Worm (Caenorhabditis elegans): ENCODE measurements around the gene frm-7.

Gene frm-7

ce11 chrV:12299244-12299766 is 3.0 kb upstream of the frm-7 start:
- no peak for TF ChIP-seq pax-1 (tag; optimal IDR thresholded peaks at IDR 0.05)

ce11 chrV:12300166-12300565 is 2.1 kb upstream of the frm-7 start:
- no peak for TF ChIP-seq C38D4.7 (GFP tag; optimal IDR thresholded peaks at IDR 0.05)
- no peak for TF ChIP-seq pat-9 (tag; optimal IDR thresholded peaks at IDR 0.05)
- no peak for TF ChIP-seq ztf-16 (tag; optimal IDR thresholded peaks at IDR 0.05)
- TF ChIP-seq K09A11.1 (tag; optimal IDR thresholded peaks at IDR 0.05; ENCODE audit: insufficient read depth) = no peak
- no peak for TF ChIP-seq sox-2 (GFP tag; IDR thresholded peaks at IDR 0.05)
- TF ChIP-seq unc-55 (GFP tag; optimal IDR thresholded peaks at IDR 0.05) = no peak
- peak; percentile 55 for TF ChIP-seq nfya-1 (tag; optimal IDR thresholded peaks at IDR 0.05)
- TF ChIP-seq ceh-22 (tag; optimal IDR thresholded peaks at IDR 0.05) = no peak
- TF ChIP-seq T23F11.4 (GFP tag; optimal IDR thresholded peaks at IDR 0.05) = no peak
- TF ChIP-seq ceh-34 (tag; optimal IDR thresholded peaks at IDR 0.05) = no peak
- peak; percentile 68 for TF ChIP-seq hlh-30 (tag; optimal IDR thresholded peaks at IDR 0.05; ENCODE audit: insufficient read depth)
- no peak for TF ChIP-seq ttx-3 (tag; optimal IDR thresholded peaks at IDR 0.05)
- no peak for TF ChIP-seq F13H6.1 (tag; optimal IDR thresholded peaks at IDR 0.05)
- peak; percentile 23 for TF ChIP-seq elt-2 (tag; optimal IDR thresholded peaks at IDR 0.05)
- TF ChIP-seq sox-4 (tag; optimal IDR thresholded peaks at IDR 0.05) = no peak
- TF ChIP-seq ceh-30 (tag; optimal IDR thresholded peaks at IDR 0.05) = peak; percentile 19

DNA sequence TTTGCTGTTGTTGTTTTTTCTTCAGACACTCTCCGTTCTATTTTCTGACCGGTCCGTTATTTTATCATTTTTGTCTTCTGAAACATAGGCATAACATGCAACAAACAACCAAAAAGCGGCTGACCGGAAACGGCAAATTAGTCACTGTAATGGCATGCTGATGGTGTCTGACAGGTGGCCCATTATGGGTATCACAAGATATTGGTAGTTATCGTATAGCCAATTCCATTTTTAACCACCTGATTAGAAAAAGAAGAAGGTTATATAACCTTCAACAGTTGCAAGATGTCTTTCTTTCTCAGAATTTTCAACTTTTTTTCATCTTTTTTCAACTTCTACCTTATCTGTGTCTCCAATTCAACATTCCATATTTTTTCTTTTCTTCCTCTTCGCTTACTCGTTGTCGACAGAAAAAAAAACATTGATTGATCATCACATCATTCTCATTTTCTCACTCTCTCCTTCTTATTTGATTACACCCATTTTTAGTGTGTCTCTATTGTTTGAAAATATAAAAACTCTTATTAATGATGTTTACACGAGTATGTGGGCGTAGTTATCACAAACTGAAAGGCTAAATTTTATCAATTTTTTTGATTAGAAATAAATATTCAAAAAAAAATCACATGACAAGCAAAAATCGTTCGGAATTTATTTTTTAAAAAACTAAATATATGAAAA is 1.4 kb upstream of the frm-7 start:
- TF ChIP-seq syd-9 (tag; optimal IDR thresholded peaks at IDR 0.05) = no peak
- no peak for TF ChIP-seq dmd-4 (tag; optimal IDR thresholded peaks at IDR 0.05; ENCODE audit: borderline replicate concordance)

- TF ChIP-seq ceh-14 (tag; optimal IDR thresholded peaks at IDR 0.05) (peak; percentile 99), Y22D7AL.16 (tag; optimal IDR thresholded peaks at IDR 0.05) (peak; percentile 99), hlh-30 (tag; optimal IDR thresholded peaks at IDR 0.05; ENCODE audit: insufficient read depth) (peak; percentile 92), ztf-16 (tag; optimal IDR thresholded peaks at IDR 0.05) (peak; percentile 100), nhr-11 (tag; optimal IDR thresholded peaks at IDR 0.05) (no peak), ceh-19 (GFP tag; optimal IDR thresholded peaks at IDR 0.05) (peak; percentile 100), K09A11.1 (tag; optimal IDR thresholded peaks at IDR 0.05; ENCODE audit: insufficient read depth) (peak; percentile 98), pax-1 (tag; optimal IDR thresholded peaks at IDR 0.05) (peak; percentile 29), ceh-45 (GFP tag; IDR thresholded peaks at IDR 0.05) (peak; percentile 100), nfya-1 (tag; optimal IDR thresholded peaks at IDR 0.05) (peak; percentile 93), tbx-2 (tag; optimal IDR thresholded peaks at IDR 0.05) (peak; percentile 99), ceh-24 (tag; optimal IDR thresholded peaks at IDR 0.05) (peak; percentile 99), zip-5 (tag; optimal IDR thresholded peaks at IDR 0.05) (peak; percentile 98), K02D7.2 (tag; optimal IDR thresholded peaks at IDR 0.05) (peak; percentile 100), odd-2 (tag; optimal IDR thresholded peaks at IDR 0.05) (peak; percentile 94), ceh-34 (tag; optimal IDR thresholded peaks at IDR 0.05) (peak; percentile 100), ama-1 (optimal IDR thresholded peaks at IDR 0.05) (peak; percentile 80), pqm-1 (tag; optimal IDR thresholded peaks at IDR 0.05) (peak; percentile 99), fax-1 (tag; optimal IDR thresholded peaks at IDR 0.05) (peak; percentile 99), hlh-13 (GFP tag; optimal IDR thresholded peaks at IDR 0.05) (peak; percentile 100), C08G9.2 (tag; optimal IDR thresholded peaks at IDR 0.05) (peak; percentile 98), ceh-48 (tag; optimal IDR thresholded peaks at IDR 0.05) (peak; percentile 100), mec-3 (tag; optimal IDR thresholded peaks at IDR 0.05; ENCODE audit: borderline replicate concordance) (peak; percentile 99), ref-2 (tag; optimal IDR thresholded peaks at IDR 0.05) (peak; percentile 100), madf-2 (tag; optimal IDR thresholded peaks at IDR 0.05) (peak; percentile 99), nhr-232 (tag; optimal IDR thresholded peaks at IDR 0.05) (peak; percentile 100), pag-3 (tag; optimal IDR thresholded peaks at IDR 0.05; ENCODE audit: borderline replicate concordance) (peak; percentile 99), sdc-2 (tag; optimal IDR thresholded peaks at IDR 0.05) (peak; percentile 95), lim-6 (tag; optimal IDR thresholded peaks at IDR 0.05) (peak; percentile 99), hlh-15 (tag; optimal IDR thresholded peaks at IDR 0.05) (peak; percentile 100), fkh-6 (tag; optimal IDR thresholded peaks at IDR 0.05) (peak; percentile 99)
Measured at ce11 chrV:12303453-12304077, 1.3 kb downstream of the frm-7 start.
